Worm (Caenorhabditis elegans) whole organism, mixed stage, embryonic: ENCODE data around the gene irld-6.

ENCODE experiments used
- ceh-43 ChIP-seq: fragments of 200-800 bp; sonication (Bioruptor generic); optimal IDR thresholded peaks from 2 replicates; lab custom pipeline; 2018; ENCODE audit warnings: mild to moderate bottlenecking, missing genetic modification characterization, moderate library complexity, missing compliant biosample characterization
- ces-1 ChIP-seq: fragments of 150-350 bp; optimal IDR thresholded peaks from 2 replicates; lab custom pipeline; 2014; ENCODE audit warnings: missing biosample characterization, missing genetic modification reagents, missing genetic modification characterization
- lsy-2 ChIP-seq: fragments of 150-350 bp; optimal IDR thresholded peaks from 2 replicates; lab custom pipeline; 2014; ENCODE audit warnings: missing biosample characterization, missing genetic modification characterization
- mls-2 ChIP-seq: sonication (generic microtip); optimal IDR thresholded peaks from 2 replicates; lab custom pipeline; 2016; ENCODE audit warnings: mild to moderate bottlenecking, missing genetic modification characterization, moderate library complexity, missing compliant biosample characterization
- pha-4 ChIP-seq: fragments of 150-350 bp; optimal IDR thresholded peaks from 2 replicates; lab custom pipeline; 2018; ENCODE audit warnings: missing biosample characterization, missing genetic modification reagents, missing genetic modification characterization
- snpc-4 ChIP-seq: fragments of 150-350 bp; optimal IDR thresholded peaks from 2 replicates; lab custom pipeline; 2014; ENCODE audit warnings: missing biosample characterization, missing genetic modification characterization
- sptf-1 ChIP-seq: sonication (generic microtip); optimal IDR thresholded peaks from 2 replicates; lab custom pipeline; 2017; ENCODE audit warnings: mild to moderate bottlenecking, missing genetic modification characterization, moderate library complexity, missing compliant biosample characterization
- tbx-8 ChIP-seq: fragments of 200-800 bp; sonication (Bioruptor generic); optimal IDR thresholded peaks from 2 replicates; lab custom pipeline; 2018; ENCODE audit warnings: mild to moderate bottlenecking, missing genetic modification characterization, moderate library complexity, missing compliant biosample characterization
- unc-62 ChIP-seq: fragments of 150-350 bp; optimal IDR thresholded peaks from 2 replicates; lab custom pipeline; 2014; ENCODE audit warnings: missing biosample characterization, missing genetic modification reagents, missing genetic modification characterization
- zip-8 ChIP-seq: fragments of 150-350 bp; optimal IDR thresholded peaks from 2 replicates; lab custom pipeline; 2014; ENCODE audit warnings: missing biosample characterization, missing genetic modification characterization
- ztf-11 ChIP-seq: fragments of 150-350 bp; optimal IDR thresholded peaks from 2 replicates; lab custom pipeline; 2014; ENCODE audit warnings: missing biosample characterization, missing genetic modification characterization

DNA sequence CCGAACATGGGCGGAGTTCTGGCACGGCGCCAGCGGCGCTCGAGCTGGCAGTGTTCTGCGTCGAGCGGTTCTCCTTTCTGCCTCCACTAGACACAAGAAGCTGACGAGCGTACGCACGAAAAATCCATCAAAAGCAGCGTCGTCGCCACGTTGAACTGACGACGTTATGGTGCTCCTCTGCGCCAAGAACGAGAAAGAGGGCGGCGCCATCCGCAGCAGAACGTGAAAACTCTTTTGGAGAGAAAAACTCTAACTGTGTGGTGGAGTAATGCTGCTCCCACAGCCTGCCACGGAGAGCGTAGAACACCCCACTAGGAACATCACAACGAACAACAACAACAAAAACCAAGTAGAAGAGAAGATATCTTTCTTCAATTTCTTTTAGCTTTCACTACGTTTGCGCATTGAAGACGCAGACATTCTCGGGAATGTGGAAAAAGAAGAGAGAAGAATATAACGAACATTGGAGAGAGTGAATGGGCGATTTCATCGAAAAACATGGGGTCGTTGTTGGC is 34.6 kb downstream of the irld-6 start:
- TF ChIP-seq ces-1 (GFP tag; lab: Kevin White, UChicago) (no peak), unc-62 (GFP tag; lab: Kevin White, UChicago) (peak; percentile 8), ztf-11 (tag; lab: Kevin White, UChicago) (no peak), mls-2 (tag; lab: Kevin White, UChicago) (no peak), zip-8 (tag; lab: Kevin White, UChicago) (no peak), sptf-1 (tag; lab: Kevin White, UChicago) (no peak), ceh-43 (GFP tag; lab: Kevin White, UChicago) (no peak), snpc-4 (tag; lab: Kevin White, UChicago) (no peak), lsy-2 (tag; lab: Kevin White, UChicago) (no peak), pha-4 (tag; lab: Kevin White, UChicago) (no peak), tbx-8 (GFP tag; lab: Kevin White, UChicago) (no peak)
